Worm (Caenorhabditis elegans): ENCODE measurements around the gene str-155.

The str-155 gene

DNA sequence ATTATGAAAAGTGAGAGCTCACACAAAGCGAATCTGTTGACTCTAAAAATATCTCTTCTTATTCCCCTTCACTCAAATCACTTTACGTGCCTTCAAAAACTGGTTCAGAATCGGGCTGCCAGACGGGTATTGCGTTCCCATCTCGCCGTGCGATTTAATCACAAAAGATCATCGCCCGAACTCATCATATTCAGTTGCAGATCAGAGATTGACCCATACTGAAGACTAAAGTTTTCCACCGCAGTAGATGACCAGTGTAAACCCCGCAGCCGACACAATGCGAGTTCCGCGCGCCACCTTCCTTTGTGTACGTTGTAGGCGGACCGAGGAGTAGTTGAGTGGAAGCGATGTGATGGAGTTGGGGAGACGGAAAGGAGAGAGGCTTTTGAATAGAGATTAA lies 35.2 kb upstream of the str-155 start (continued):
- TF ChIP-seq snu-23 (GFP tag; optimal IDR thresholded peaks at IDR 0.05): peak; percentile 78
- no peak for TF ChIP-seq lin-15B (tag; optimal IDR thresholded peaks at IDR 0.05)
- TF ChIP-seq elt-3 (tag; optimal IDR thresholded peaks at IDR 0.05): peak in 3 of 6 experiments; percentile 20 to 62 (median 29)
- peak; percentile 52 for TF ChIP-seq mep-1 (tag; optimal IDR thresholded peaks at IDR 0.05)
- TF ChIP-seq pax-3 (tag; optimal IDR thresholded peaks at IDR 0.05): no peak
- TF ChIP-seq unc-62 (GFP tag; optimal IDR thresholded peaks at IDR 0.05): no peak
- TF ChIP-seq ceh-90 (tag; optimal IDR thresholded peaks at IDR 0.05): no peak
- no peak for TF ChIP-seq zag-1 (tag; optimal IDR thresholded peaks at IDR 0.05)
- no peak for TF ChIP-seq fkh-4 (tag; optimal IDR thresholded peaks at IDR 0.05; ENCODE audit: borderline replicate concordance)
- no peak for TF ChIP-seq sup-37 (GFP tag; optimal IDR thresholded peaks at IDR 0.05)
- TF ChIP-seq nhr-77 (tag; optimal IDR thresholded peaks at IDR 0.05): peak; percentile 50
- TF ChIP-seq lin-35 (GFP tag; optimal IDR thresholded peaks at IDR 0.05): peak; percentile 35 to 37
- no peak for TF ChIP-seq C34B4.2 (tag; optimal IDR thresholded peaks at IDR 0.05)
- peak; percentile 33 to 61 for TF ChIP-seq efl-1 (optimal IDR thresholded peaks at IDR 0.05)
- peak; percentile 16 to 93 for TF ChIP-seq efl-1 (GFP tag; optimal IDR thresholded peaks at IDR 0.05 in 1 of 2)
- peak; percentile 33 for TF ChIP-seq elt-2 (tag; optimal IDR thresholded peaks at IDR 0.05)
- TF ChIP-seq egl-27 (tag; optimal IDR thresholded peaks at IDR 0.05): no peak
- no peak for TF ChIP-seq nhr-12 (tag; optimal IDR thresholded peaks at IDR 0.05)
- TF ChIP-seq lsy-2 (tag; optimal IDR thresholded peaks at IDR 0.05): peak in 1 of 2 experiments; percentile 61
- TF ChIP-seq mdl-1 (tag; optimal IDR thresholded peaks at IDR 0.05): peak in 1 of 2 experiments; percentile 5
- TF ChIP-seq grh-1 (GFP tag; IDR thresholded peaks at IDR 0.05): peak; percentile 84
- no peak for TF ChIP-seq skn-1 (tag; optimal IDR thresholded peaks at IDR 0.05)
- TF ChIP-seq hpl-2 (GFP tag; optimal IDR thresholded peaks at IDR 0.05): no peak
- TF ChIP-seq ceh-63 (GFP tag; optimal IDR thresholded peaks at IDR 0.05): no peak
- TF ChIP-seq dsc-1 (tag; optimal IDR thresholded peaks at IDR 0.05): peak; percentile 80
- peak; percentile 52 for TF ChIP-seq zip-4 (GFP tag; optimal IDR thresholded peaks at IDR 0.05)
- TF ChIP-seq lin-13 (GFP tag; optimal IDR thresholded peaks at IDR 0.05): peak; percentile 21
- TF ChIP-seq nhr-71 (tag; optimal IDR thresholded peaks at IDR 0.05): peak; percentile 85
- peak; percentile 85 for TF ChIP-seq rnt-1 (tag; optimal IDR thresholded peaks at IDR 0.05)
- TF ChIP-seq C16A3.4 (tag; optimal IDR thresholded peaks at IDR 0.05): no peak
- no peak for TF ChIP-seq blmp-1 (tag; optimal IDR thresholded peaks at IDR 0.05)
- peak; percentile 51 for TF ChIP-seq tbx-2 (tag; optimal IDR thresholded peaks at IDR 0.05)
- peak; percentile 98 for TF ChIP-seq snpc-4 (tag; optimal IDR thresholded peaks at IDR 0.05)
- TF ChIP-seq mef-2 (tag; optimal IDR thresholded peaks at IDR 0.05): no peak
- TF ChIP-seq egl-13 (tag; optimal IDR thresholded peaks at IDR 0.05): no peak
- no peak for TF ChIP-seq ama-1 (optimal IDR thresholded peaks at IDR 0.05)
- TF ChIP-seq ces-1 (GFP tag; optimal IDR thresholded peaks at IDR 0.05): no peak
- TF ChIP-seq hlh-17 (GFP tag; optimal IDR thresholded peaks at IDR 0.05; ENCODE audit: borderline replicate concordance): no peak
- no peak for TF ChIP-seq vab-15 (tag; optimal IDR thresholded peaks at IDR 0.05)
- peak; percentile 96 for TF ChIP-seq nhr-85 (tag)
- TF ChIP-seq nhr-19 (GFP tag; conservative IDR thresholded peaks at IDR 0.05): peak; percentile 86
- TF ChIP-seq nhr-28 (tag; optimal IDR thresholded peaks at IDR 0.05): no peak
- TF ChIP-seq nhr-237 (tag; optimal IDR thresholded peaks at IDR 0.05): peak; percentile 5
- TF ChIP-seq tlp-1 (tag; optimal IDR thresholded peaks at IDR 0.05): no peak
- no peak for TF ChIP-seq alr-1 (tag; optimal IDR thresholded peaks at IDR 0.05; ENCODE audit: borderline replicate concordance)
- TF ChIP-seq unc-30 (tag; optimal IDR thresholded peaks at IDR 0.05): no peak
